Fruit fly (Drosophila melanogaster) whole organism, embryonic: ENCODE measurements around the gene CG16710.

ENCODE experiments used
- CG10209 ChIP-seq: fragments of 200-800 bp; sonication (Bioruptor generic); optimal IDR thresholded peaks from 3 replicates; lab custom pipeline; 2017; ENCODE audit warnings: missing biosample characterization, mild to moderate bottlenecking, missing genetic modification characterization, missing genetic modification reagents
- CG14014 ChIP-seq: fragments of 200-800 bp; sonication (Bioruptor generic); IDR thresholded peaks from 2 replicates; pipeline ENCODE4 v1.3.6; 2022; ENCODE audit warnings: missing biosample characterization, missing genetic modification characterization
- CG8478 ChIP-seq: fragments of >200 bp; optimal IDR thresholded peaks from 2 replicates; lab custom pipeline; 2018
- Hr78 ChIP-seq, 2 experiments: fragments of 200-800 bp in 1 of 2; fragments of >200 bp in 1 of 2; sonication (Bioruptor generic) in 1 of 2; optimal IDR thresholded peaks; 2 replicates each; lab custom pipeline; 2017 to 2019; ENCODE audit warnings: missing biosample characterization in 2 of 2, missing genetic modification characterization in 2 of 2, mild to moderate bottlenecking in 1 of 2, moderate library complexity in 1 of 2
- Kr ChIP-seq: fragments of 200-800 bp; sonication (Bioruptor generic); optimal IDR thresholded peaks from 2 replicates; lab custom pipeline; 2017; ENCODE audit warnings: missing biosample characterization, mild to moderate bottlenecking, missing genetic modification characterization
- Max ChIP-seq: fragments of 200-800 bp; sonication (Bioruptor generic); optimal IDR thresholded peaks from 2 replicates; lab custom pipeline; 2016; ENCODE audit warnings: missing biosample characterization, mild to moderate bottlenecking, missing genetic modification characterization
- ap ChIP-seq: fragments of 200-800 bp; sonication (Bioruptor generic); IDR thresholded peaks from 2 replicates; pipeline ENCODE4 v1.3.6; 2022; ENCODE audit warnings: missing biosample characterization, missing genetic modification characterization
- hbn ChIP-seq: fragments of 200-800 bp; sonication (Bioruptor generic); IDR thresholded peaks from 2 replicates; pipeline ENCODE4 v1.3.6; 2022; ENCODE audit warnings: missing biosample characterization, missing genetic modification characterization; ENCODE audit not compliant: partially characterized antibody

DNA sequence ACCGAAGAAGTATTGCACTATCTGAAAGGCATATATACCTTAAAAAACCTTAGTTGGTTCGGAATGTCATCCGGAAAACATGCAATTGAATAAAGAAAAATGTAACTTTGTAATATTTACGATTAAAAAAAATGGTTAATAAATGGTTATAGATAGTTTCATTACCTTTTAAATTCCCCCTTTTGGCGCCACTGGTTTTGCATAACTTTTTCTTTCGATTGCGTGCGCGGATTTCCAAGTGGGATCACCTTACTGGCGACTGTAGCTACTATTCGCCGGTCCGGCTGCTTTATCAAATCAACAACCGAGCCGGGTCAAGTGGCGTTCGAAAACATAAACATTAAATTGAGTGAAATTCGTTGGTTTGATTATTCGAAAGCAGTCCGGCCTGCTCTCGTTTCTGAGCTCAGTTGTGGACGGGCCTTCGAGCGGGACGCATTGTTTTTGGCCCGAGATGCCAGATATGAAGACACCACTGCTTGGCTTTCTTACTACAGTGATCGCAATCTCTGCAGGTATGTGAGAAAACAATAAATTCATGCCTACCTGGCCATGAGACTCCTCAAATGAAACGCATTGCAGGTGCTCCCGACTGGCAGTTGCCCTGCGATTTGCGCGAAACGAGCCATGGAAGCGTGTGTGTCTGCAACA, 22.2 kb downstream of the CG16710 start, which contains the start of gene Gba1b:
- TF ChIP-seq Max (GFP tag; lab: Kevin White, UChicago) (no peak), ap (no peak), CG10209 (GFP tag; lab: Kevin White, UChicago) (no peak), Hr78 (GFP tag; optimal IDR thresholded peaks at IDR 0.05; lab: Kevin White, UChicago) (peak in 1 of 2 experiments; percentile 68), hbn (GFP tag; lab: Robert Waterston, UW) (no peak), CG14014 (no peak), CG8478 (lab: Kevin White, UChicago) (no peak), Kr (GFP tag; lab: Kevin White, UChicago) (no peak)
